Fruit fly (Drosophila melanogaster): ENCODE measurements around the gene CG10660.

DNA sequence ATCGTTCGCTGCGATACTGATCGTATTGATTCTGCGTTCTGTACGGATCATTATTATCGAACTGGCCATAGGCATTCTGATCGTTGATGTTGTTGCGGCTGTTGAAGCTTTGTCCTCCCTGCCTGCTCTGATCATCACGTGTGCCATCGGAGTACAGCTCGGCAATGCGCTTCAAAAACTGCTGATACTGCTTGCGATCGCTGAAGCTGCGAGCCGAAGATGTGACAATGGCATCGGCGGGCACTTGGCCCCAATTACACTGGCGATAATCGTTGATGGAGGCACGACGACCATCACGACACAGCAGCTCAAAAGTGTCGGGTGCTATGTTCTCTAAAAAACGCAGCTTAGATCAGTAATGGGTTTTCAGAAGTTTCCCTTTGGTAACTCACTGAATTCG is 41.7 kb upstream of the CG10660 start:
- no peak for TF ChIP-seq CG8478 (optimal IDR thresholded peaks at IDR 0.05)
- no peak for TF ChIP-seq CTCF (optimal IDR thresholded peaks at IDR 0.05)

Measured in S2 (cell line).